Worm (Caenorhabditis elegans) whole organism, L3 larva: ENCODE results near the gene C28C12.11.

ENCODE experiments used
- ceh-16 ChIP-seq: sonication (generic microtip); optimal IDR thresholded peaks from 2 replicates; lab custom pipeline; 2017; ENCODE audit warnings: missing biosample characterization, missing genetic modification characterization
- ceh-28 ChIP-seq: fragments of 150-350 bp; optimal IDR thresholded peaks from 2 replicates; lab custom pipeline; 2014; ENCODE audit warnings: missing biosample characterization, missing genetic modification reagents, missing genetic modification characterization
- fos-1 ChIP-seq: fragments of 150-350 bp; optimal IDR thresholded peaks from 2 replicates; lab custom pipeline; 2014; ENCODE audit warnings: missing biosample characterization, missing genetic modification characterization
- jun-1 ChIP-seq: fragments of 150-350 bp; optimal IDR thresholded peaks from 2 replicates; lab custom pipeline; 2014; ENCODE audit warnings: missing biosample characterization, missing genetic modification reagents, missing genetic modification characterization
- nhr-23 ChIP-seq: fragments of 150-350 bp; optimal IDR thresholded peaks from 2 replicates; lab custom pipeline; 2014; ENCODE audit warnings: missing biosample characterization, missing genetic modification reagents, missing genetic modification characterization
- nhr-77 ChIP-seq: fragments of 150-350 bp; optimal IDR thresholded peaks from 2 replicates; lab custom pipeline; 2014; ENCODE audit warnings: missing biosample characterization, missing genetic modification characterization
- pha-4 ChIP-seq: fragments of 150-350 bp; optimal IDR thresholded peaks from 2 replicates; lab custom pipeline; 2014; ENCODE audit warnings: missing biosample characterization, missing genetic modification reagents, missing genetic modification characterization
- pqm-1 ChIP-seq: fragments of 150-350 bp; optimal IDR thresholded peaks from 2 replicates; lab custom pipeline; 2017; ENCODE audit warnings: missing biosample characterization, missing genetic modification characterization, inconsistent platforms
- unc-39 ChIP-seq: sonication (generic microtip); optimal IDR thresholded peaks from 4 replicates; lab custom pipeline; 2017; ENCODE audit warnings: missing biosample characterization, missing genetic modification characterization
- zag-1 ChIP-seq: fragments of 150-350 bp; optimal IDR thresholded peaks from 2 replicates; lab custom pipeline; 2014; ENCODE audit warnings: missing biosample characterization, missing genetic modification characterization
- ztf-11 ChIP-seq: fragments of 150-350 bp; optimal IDR thresholded peaks from 2 replicates; lab custom pipeline; 2014; ENCODE audit warnings: missing biosample characterization, missing genetic modification characterization

- no peak for TF ChIP-seq jun-1 (tag; lab: Kevin White, UChicago)
- no peak for TF ChIP-seq nhr-77 (tag; lab: Kevin White, UChicago)
- no peak for TF ChIP-seq ztf-11 (tag; lab: Kevin White, UChicago)
- no peak for TF ChIP-seq fos-1 (tag; lab: Kevin White, UChicago)
- TF ChIP-seq zag-1 (tag; lab: Kevin White, UChicago) = no peak
- TF ChIP-seq ceh-28 (tag; lab: Kevin White, UChicago) = no peak
- TF ChIP-seq ceh-16 (tag; lab: Kevin White, UChicago) = no peak
- no peak for TF ChIP-seq pqm-1
- no peak for TF ChIP-seq nhr-23
- TF ChIP-seq unc-39 (tag; lab: Kevin White, UChicago) = no peak
- TF ChIP-seq pha-4 = no peak
These were observed 47.3 kb upstream of the C28C12.11 start, which contains the start of the genes T26A8.3 and tmem-231 for ce11 chrIV:8426537-8426936.
